Fruit fly (Drosophila melanogaster) whole organism, wandering third instar larva: Measurements from ENCODE around the gene CG34453.
A peak's percentile ranks its signal among the peaks of the same experiment; 100 is the strongest.

Experiments
- Dfd ChIP-seq: fragments of >200 bp; optimal IDR thresholded peaks from 2 replicates; lab custom pipeline; 2017; ENCODE audit warnings: missing biosample characterization, missing genetic modification characterization
- Dif ChIP-seq: fragments of 200-275, 200-300 bp; sonication (Bioruptor generic); optimal IDR thresholded peaks from 2 replicates; lab custom pipeline; 2018; ENCODE audit warnings: missing biosample characterization, missing genetic modification characterization; ENCODE audit not compliant: partially characterized antibody
- Myc ChIP-seq: fragments of >200 bp; optimal IDR thresholded peaks from 2 replicates; lab custom pipeline; 2017
- Vsx2 ChIP-seq: fragments of 200-300, 225-300 bp; sonication (Bioruptor generic); optimal IDR thresholded peaks from 2 replicates; lab custom pipeline; 2018; ENCODE audit warnings: missing biosample characterization, missing genetic modification characterization; ENCODE audit not compliant: partially characterized antibody
- br ChIP-seq: fragments of 200-800 bp; sonication (Bioruptor generic); optimal IDR thresholded peaks from 2 replicates; lab custom pipeline; 2016; ENCODE audit warnings: missing biosample characterization, missing genetic modification characterization
- ey ChIP-seq: fragments of 200-800 bp; sonication (Bioruptor generic); optimal IDR thresholded peaks from 2 replicates; lab custom pipeline; 2016; ENCODE audit warnings: missing biosample characterization, missing genetic modification characterization
- foxo ChIP-seq, 2 experiments: fragments of 200-800 bp; sonication (Bioruptor generic); optimal IDR thresholded peaks; 2 replicates in 1 of 2; 3 replicates in 1 of 2; lab custom pipeline; 2016 to 2017; ENCODE audit warnings: missing biosample characterization in 2 of 2, missing genetic modification characterization in 2 of 2
- fru ChIP-seq: fragments of 200-800 bp; sonication (Bioruptor generic); optimal IDR thresholded peaks from 3 replicates; lab custom pipeline; 2016; ENCODE audit warnings: missing biosample characterization, mild to moderate bottlenecking, missing genetic modification characterization
- sage ChIP-seq: fragments of 200-800 bp; sonication (Bioruptor generic); optimal IDR thresholded peaks from 2 replicates; lab custom pipeline; 2016; ENCODE audit warnings: missing biosample characterization, mild to moderate bottlenecking, missing genetic modification characterization
- sv ChIP-seq: fragments of 200-800 bp; sonication (Bioruptor generic); optimal IDR thresholded peaks from 3 replicates; lab custom pipeline; 2016; ENCODE audit warnings: missing biosample characterization, missing genetic modification characterization
- tai ChIP-seq: sonication (Bioruptor generic); optimal IDR thresholded peaks from 2 replicates; lab custom pipeline; 2016; ENCODE audit warnings: missing biosample characterization, missing genetic modification characterization
- usp ChIP-seq: fragments of >200 bp; optimal IDR thresholded peaks from 2 replicates; lab custom pipeline; 2017; ENCODE audit warnings: missing biosample characterization, missing genetic modification characterization

- TF ChIP-seq Myc (lab: Kevin White, UChicago) (peak; percentile 6), Dfd (GFP tag; lab: Kevin White, UChicago) (no peak), br (GFP tag; lab: Kevin White, UChicago) (no peak), fru (GFP tag; lab: Kevin White, UChicago) (peak; percentile 95), tai (GFP tag; lab: Kevin White, UChicago) (no peak), foxo (GFP tag; optimal IDR thresholded peaks at IDR 0.05; lab: Kevin White, UChicago) (peak in 1 of 2 experiments; percentile 97), sage (GFP tag; lab: Kevin White, UChicago) (no peak), ey (GFP tag; lab: Kevin White, UChicago) (peak; percentile 84), Dif (no peak), usp (GFP tag; lab: Kevin White, UChicago) (no peak), sv (GFP tag; lab: Kevin White, UChicago) (peak; percentile 73), Vsx2 (GFP tag; lab: Kevin White, UChicago) (no peak)
Observed at dm6 chr3L:205723-206284, 27.3 kb downstream of the CG34453 start, which contains the start of the genes Gk1 and CG13876.
